Worm (Caenorhabditis elegans) whole organism, L2 larva: Measurements from ENCODE around the gene T03E6.9.

Experiments used
- C34F6.9 ChIP-seq: fragments of 150-350 bp; optimal IDR thresholded peaks from 2 replicates; lab custom pipeline; 2014; ENCODE audit warnings: missing biosample characterization, missing genetic modification characterization
- F13H6.1 ChIP-seq: sonication (generic microtip); optimal IDR thresholded peaks from 2 replicates; lab custom pipeline; 2016; ENCODE audit warnings: missing genetic modification characterization, missing compliant biosample characterization
- R02D3.7 ChIP-seq: fragments of 150-350 bp; optimal IDR thresholded peaks from 2 replicates; lab custom pipeline; 2014; ENCODE audit warnings: missing biosample characterization, missing genetic modification characterization
- Y55F3AM.14 ChIP-seq: fragments of 200-800 bp; sonication (Bioruptor generic); optimal IDR thresholded peaks from 2 replicates; lab custom pipeline; 2018; ENCODE audit warnings: mild to moderate bottlenecking, missing genetic modification characterization, missing compliant biosample characterization
- ZK546.5 ChIP-seq: sonication (generic microtip); optimal IDR thresholded peaks from 2 replicates; lab custom pipeline; 2017; ENCODE audit warnings: missing biosample characterization, missing genetic modification characterization
- alr-1 ChIP-seq: fragments of 150-350 bp; optimal IDR thresholded peaks from 2 replicates; lab custom pipeline; 2014; ENCODE audit warnings: missing biosample characterization, missing genetic modification characterization
- ama-1 ChIP-seq: fragments of 150-350 bp; optimal IDR thresholded peaks from 2 replicates; lab custom pipeline; 2018; ENCODE audit warnings: inconsistent platforms
- blmp-1 ChIP-seq: sonication (generic microtip); optimal IDR thresholded peaks from 2 replicates; lab custom pipeline; 2017; ENCODE audit warnings: missing genetic modification characterization, mild to moderate bottlenecking, missing compliant biosample characterization, antibody characterized with exemption, moderate library complexity; ENCODE audit not compliant: insufficient read depth
- ceh-16 ChIP-seq: fragments of 150-350 bp; optimal IDR thresholded peaks from 2 replicates; lab custom pipeline; 2014; ENCODE audit warnings: missing biosample characterization, missing genetic modification characterization
- crh-2 ChIP-seq: sonication (generic microtip); optimal IDR thresholded peaks from 2 replicates; lab custom pipeline; 2017; ENCODE audit warnings: missing biosample characterization, missing genetic modification characterization
- dmd-4 ChIP-seq: sonication (generic microtip); optimal IDR thresholded peaks from 2 replicates; lab custom pipeline; 2017; ENCODE audit warnings: missing biosample characterization, missing genetic modification characterization
- egl-27 ChIP-seq: sonication (generic microtip); optimal IDR thresholded peaks from 3 replicates; lab custom pipeline; 2017; ENCODE audit warnings: missing biosample characterization, missing genetic modification reagents, missing genetic modification characterization
- elt-3 ChIP-seq: sonication (generic microtip); optimal IDR thresholded peaks from 2 replicates; lab custom pipeline; 2017; ENCODE audit warnings: missing biosample characterization, missing genetic modification characterization
- fos-1 ChIP-seq: fragments of 150-350 bp; optimal IDR thresholded peaks from 2 replicates; lab custom pipeline; 2014; ENCODE audit warnings: missing biosample characterization, missing genetic modification characterization
- gmeb-1 ChIP-seq: fragments of 150-350 bp; optimal IDR thresholded peaks from 2 replicates; lab custom pipeline; 2014; ENCODE audit warnings: missing biosample characterization, missing genetic modification characterization
- lin-11 ChIP-seq: fragments of 150-350 bp; sonication (generic microtip); optimal IDR thresholded peaks from 2 replicates; lab custom pipeline; 2014; ENCODE audit warnings: missing biosample characterization, missing genetic modification characterization, inconsistent platforms, mixed read lengths
- lin-39 ChIP-seq: fragments of 150-350 bp; optimal IDR thresholded peaks from 2 replicates; lab custom pipeline; 2014; ENCODE audit warnings: missing biosample characterization, missing genetic modification reagents, missing genetic modification characterization
- lsy-2 ChIP-seq, 2 experiments: fragments of 150-350 bp in 1 of 2; sonication (generic microtip) in 1 of 2; optimal IDR thresholded peaks; 2 replicates each; lab custom pipeline; 2014 to 2017; ENCODE audit warnings: missing biosample characterization in 2 of 2, missing genetic modification characterization in 2 of 2
- mab-5 ChIP-seq: fragments of 150-350 bp; optimal IDR thresholded peaks from 2 replicates; lab custom pipeline; 2014; ENCODE audit warnings: missing biosample characterization, missing genetic modification characterization
- mdl-1 ChIP-seq, 2 experiments: fragments of 150-350 bp in 1 of 2; sonication (generic microtip) in 1 of 2; optimal IDR thresholded peaks; 2 replicates each; lab custom pipeline; 2017; ENCODE audit warnings: missing biosample characterization in 2 of 2, missing genetic modification characterization in 2 of 2
- nhr-10 ChIP-seq: sonication (generic microtip); optimal IDR thresholded peaks from 2 replicates; lab custom pipeline; 2017; ENCODE audit warnings: missing biosample characterization, missing genetic modification characterization
- nhr-12 ChIP-seq: fragments of 150-350 bp; optimal IDR thresholded peaks from 2 replicates; lab custom pipeline; 2014; ENCODE audit warnings: missing biosample characterization, missing genetic modification characterization
- nhr-129 ChIP-seq: fragments of 150-350 bp; optimal IDR thresholded peaks from 2 replicates; lab custom pipeline; 2014; ENCODE audit warnings: missing biosample characterization, missing genetic modification characterization
- nhr-21 ChIP-seq: fragments of 150-350 bp; optimal IDR thresholded peaks from 2 replicates; lab custom pipeline; 2014; ENCODE audit warnings: missing biosample characterization, missing genetic modification characterization
- nhr-237 ChIP-seq: fragments of 150-350 bp; optimal IDR thresholded peaks from 2 replicates; lab custom pipeline; 2014; ENCODE audit warnings: missing biosample characterization, missing genetic modification characterization
- nhr-25 ChIP-seq: fragments of 150-350 bp; sonication (generic microtip); optimal IDR thresholded peaks from 3 replicates; lab custom pipeline; 2014; ENCODE audit warnings: missing biosample characterization, missing genetic modification characterization
- nhr-6 ChIP-seq: fragments of 150-350 bp; optimal IDR thresholded peaks from 2 replicates; lab custom pipeline; 2014; ENCODE audit warnings: missing biosample characterization, missing genetic modification characterization
- peb-1 ChIP-seq: fragments of 150-350 bp; optimal IDR thresholded peaks from 2 replicates; lab custom pipeline; 2014; ENCODE audit warnings: missing biosample characterization, missing genetic modification characterization
- sem-4 ChIP-seq: fragments of 150-350 bp; optimal IDR thresholded peaks from 2 replicates; lab custom pipeline; 2014; ENCODE audit warnings: missing biosample characterization, missing genetic modification reagents, missing genetic modification characterization
- sma-3 ChIP-seq: sonication (generic microtip); optimal IDR thresholded peaks from 2 replicates; lab custom pipeline; 2016; ENCODE audit warnings: missing genetic modification reagents, missing genetic modification characterization, missing compliant biosample characterization
- sma-9 ChIP-seq, 2 experiments: fragments of 150-350 bp in 1 of 2; sonication (generic microtip) in 1 of 2; optimal IDR thresholded peaks; 2 replicates each; lab custom pipeline; 2014 to 2016; ENCODE audit warnings: missing genetic modification characterization in 2 of 2, mild to moderate bottlenecking in 1 of 2, missing biosample characterization in 1 of 2, missing compliant biosample characterization in 1 of 2, missing genetic modification reagents in 1 of 2, moderate library complexity in 1 of 2
- snpc-4 ChIP-seq: fragments of 150-350 bp; optimal IDR thresholded peaks from 2 replicates; lab custom pipeline; 2014; ENCODE audit warnings: missing biosample characterization, missing genetic modification characterization
- unc-39 ChIP-seq: fragments of 150-350 bp; optimal IDR thresholded peaks from 2 replicates; lab custom pipeline; 2014; ENCODE audit warnings: missing biosample characterization, missing genetic modification characterization
- unc-55 ChIP-seq: fragments of 150-350 bp; sonication (generic microtip); optimal IDR thresholded peaks from 3 replicates; lab custom pipeline; 2014; ENCODE audit warnings: missing biosample characterization, missing genetic modification reagents, missing genetic modification characterization
- unc-62 ChIP-seq: fragments of 150-350 bp; optimal IDR thresholded peaks from 2 replicates; lab custom pipeline; 2014; ENCODE audit warnings: missing biosample characterization, missing genetic modification reagents, missing genetic modification characterization
- ztf-1 ChIP-seq: fragments of 200-800 bp; sonication (Bioruptor generic); conservative IDR thresholded peaks from 2 replicates; pipeline ENCODE4 v1.3.6; 2022; ENCODE audit warnings: missing genetic modification characterization, missing compliant biosample characterization
- ztf-4 ChIP-seq: fragments of 150-350 bp; optimal IDR thresholded peaks from 2 replicates; lab custom pipeline; 2014; ENCODE audit warnings: missing biosample characterization, missing genetic modification characterization

Gene T03E6.9

ce11 chrV:16603102-16603501 is 2.6 kb upstream of the T03E6.9 start, which contains the start of gene T03E6.8:
Gene T03E6.8 (minus strand): TSS chrV:16603202.
- TF ChIP-seq nhr-129 (tag; lab: Kevin White, UChicago) = no peak
- no peak for TF ChIP-seq ama-1 (lab: Kevin White, UChicago)
- no peak for TF ChIP-seq nhr-10 (tag; lab: Kevin White, UChicago)
- TF ChIP-seq ceh-16 = no peak
- TF ChIP-seq sem-4 (tag; lab: Kevin White, UChicago) = no peak
- no peak for TF ChIP-seq egl-27
- TF ChIP-seq blmp-1 (tag; lab: Kevin White, UChicago) = no peak
- TF ChIP-seq lsy-2 (tag; optimal IDR thresholded peaks at IDR 0.05; lab: Kevin White, UChicago) = no peak
- TF ChIP-seq unc-62 (GFP tag; lab: Kevin White, UChicago) = no peak
- TF ChIP-seq nhr-25 (tag; lab: Kevin White, UChicago) = no peak

- TF ChIP-seq F13H6.1 (tag; lab: Kevin White, UChicago) (no peak), dmd-4 (no peak), sem-4 (tag; lab: Kevin White, UChicago) (no peak), mab-5 (no peak), unc-39 (tag; lab: Kevin White, UChicago) (no peak), Y55F3AM.14 (no peak), blmp-1 (tag; lab: Kevin White, UChicago) (no peak), ZK546.5 (no peak), nhr-237 (no peak)
These were observed 688 bp downstream of the T03E6.9 start for ce11 chrV:16599835-16600234.

DNA sequence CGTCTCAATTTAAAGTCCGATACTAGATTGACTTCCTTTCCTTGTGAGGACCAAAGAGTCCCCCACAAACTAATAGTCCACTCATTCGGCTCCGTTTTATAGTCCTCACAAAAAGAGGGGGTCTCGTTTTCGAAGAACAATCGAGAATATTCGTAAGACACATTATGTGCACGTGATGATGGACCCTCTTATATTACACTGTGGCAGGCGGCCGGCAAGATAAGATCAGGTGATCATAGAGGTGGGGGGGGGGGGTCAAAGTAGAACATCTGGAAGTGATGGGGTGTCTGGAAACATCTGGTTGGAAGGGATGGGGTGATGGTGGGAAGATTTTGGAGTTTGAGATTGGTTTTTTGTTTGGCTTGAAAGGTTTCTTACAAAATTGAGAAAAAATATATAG is 2.1 kb downstream of the T03E6.9 start:
- TF ChIP-seq ama-1 (lab: Kevin White, UChicago) (peak; percentile 29), nhr-129 (tag; lab: Kevin White, UChicago) (peak; percentile 21), elt-3 (tag; lab: Kevin White, UChicago) (no peak), nhr-12 (tag; lab: Kevin White, UChicago) (no peak), lsy-2 (tag; optimal IDR thresholded peaks at IDR 0.05; lab: Kevin White, UChicago) (peak in 1 of 2 experiments; percentile 18), R02D3.7 (tag; lab: Kevin White, UChicago) (no peak), nhr-6 (no peak), sma-3 (GFP tag; lab: Kevin White, UChicago) (no peak), unc-62 (GFP tag; lab: Kevin White, UChicago) (no peak), mab-5 (no peak)

ce11 chrV:16596102-16596501 is 4.4 kb downstream of the T03E6.9 start:
- no peak for TF ChIP-seq fos-1 (tag; lab: Kevin White, UChicago)
- no peak for TF ChIP-seq crh-2 (tag; lab: Kevin White, UChicago)

DNA sequence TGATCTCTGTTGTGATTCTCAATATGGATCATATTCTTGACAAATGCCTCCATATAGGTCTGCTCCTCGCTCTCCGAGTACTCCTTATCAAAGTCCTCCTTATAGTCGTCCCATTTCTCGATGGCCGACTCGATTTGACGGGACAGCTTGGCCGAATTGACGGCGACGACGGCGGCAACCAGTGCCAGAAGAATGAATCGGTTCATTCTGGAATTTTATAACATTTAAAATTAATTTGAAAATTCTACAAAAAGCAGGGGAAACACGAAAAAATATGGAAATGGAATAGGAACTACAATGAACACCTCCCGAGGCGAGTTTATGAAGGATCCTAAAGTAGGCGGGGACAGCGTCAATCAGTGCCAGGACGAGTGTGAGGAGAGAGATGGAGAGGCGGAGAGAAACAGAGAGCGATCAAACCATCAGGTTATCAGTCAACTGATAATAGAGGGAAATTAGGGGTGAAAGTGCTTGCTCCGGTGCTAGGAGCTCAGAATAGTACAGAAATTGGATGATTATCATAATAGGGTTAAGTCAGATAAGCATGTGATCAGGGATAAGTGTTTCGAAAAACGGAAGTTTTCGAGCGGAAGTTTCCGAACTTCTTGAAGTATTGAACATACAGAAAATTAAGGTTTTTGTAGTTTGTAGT is 5.3 kb downstream of the T03E6.9 start, which contains the start of gene cpl-1:
Gene cpl-1, minus strand, starts transcription at position 207 of the 652 bp plus-strand sequence.
- no peak for TF ChIP-seq nhr-21 (tag; lab: Kevin White, UChicago)
- peak; percentile 56 for TF ChIP-seq fos-1 (tag; lab: Kevin White, UChicago)
- TF ChIP-seq sma-9 (GFP tag; optimal IDR thresholded peaks at IDR 0.05; lab: Kevin White, UChicago) = peak; percentile 38
- no peak for TF ChIP-seq sma-9 (tag; optimal IDR thresholded peaks at IDR 0.05; lab: Kevin White, UChicago)
- TF ChIP-seq nhr-129 (tag; lab: Kevin White, UChicago) = peak; percentile 33
- TF ChIP-seq F13H6.1 (tag; lab: Kevin White, UChicago) = peak; percentile 25
- no peak for TF ChIP-seq mdl-1 (tag; optimal IDR thresholded peaks at IDR 0.05; lab: Kevin White, UChicago)
- peak in 1 of 2 experiments; percentile 37 for TF ChIP-seq lsy-2 (tag; optimal IDR thresholded peaks at IDR 0.05; lab: Kevin White, UChicago)
- TF ChIP-seq lin-11 (tag; lab: Kevin White, UChicago) = no peak
- TF ChIP-seq unc-55 (GFP tag; lab: Kevin White, UChicago) = no peak
- TF ChIP-seq R02D3.7 (tag; lab: Kevin White, UChicago) = no peak
- TF ChIP-seq ama-1 (lab: Kevin White, UChicago) = peak; percentile 70
- TF ChIP-seq crh-2 (tag; lab: Kevin White, UChicago) = peak; percentile 20
- peak; percentile 9 for TF ChIP-seq blmp-1 (tag; lab: Kevin White, UChicago)

- TF ChIP-seq nhr-25 (tag; lab: Kevin White, UChicago) (no peak), ceh-16 (no peak), alr-1 (no peak), sma-3 (GFP tag; lab: Kevin White, UChicago) (no peak), ZK546.5 (no peak), sma-9 (GFP tag; optimal IDR thresholded peaks at IDR 0.05; lab: Kevin White, UChicago) (peak; percentile 14), sma-9 (tag; optimal IDR thresholded peaks at IDR 0.05; lab: Kevin White, UChicago) (no peak), C34F6.9 (peak; percentile 11), unc-39 (tag; lab: Kevin White, UChicago) (no peak), lin-39 (tag; lab: Kevin White, UChicago) (no peak), peb-1 (tag; lab: Kevin White, UChicago) (no peak), Y55F3AM.14 (no peak), gmeb-1 (tag; lab: Kevin White, UChicago) (no peak), ztf-4 (tag; lab: Kevin White, UChicago) (peak; percentile 7), nhr-129 (tag; lab: Kevin White, UChicago) (peak; percentile 50), lsy-2 (tag; optimal IDR thresholded peaks at IDR 0.05; lab: Kevin White, UChicago) (no peak), nhr-6 (no peak), nhr-10 (tag; lab: Kevin White, UChicago) (no peak), snpc-4 (tag; lab: Kevin White, UChicago) (no peak), ztf-1 (GFP tag; lab: Robert Waterston, UW) (no peak), fos-1 (tag; lab: Kevin White, UChicago) (no peak), nhr-21 (tag; lab: Kevin White, UChicago) (no peak), nhr-237 (no peak)
These were observed 6.0 kb downstream of the T03E6.9 start for ce11 chrV:16594514-16594913.
